Fruit fly (Drosophila melanogaster) whole organism, embryonic: Measurements from ENCODE around the gene ham.

Experiments
- CG10565 ChIP-seq: fragments of 200-800 bp; sonication (Bioruptor generic); optimal IDR thresholded peaks from 3 replicates; lab custom pipeline; 2016; ENCODE audit warnings: missing biosample characterization, mild to moderate bottlenecking, missing genetic modification characterization
- CG11085 ChIP-seq: fragments of 200-800 bp; sonication (Bioruptor generic); IDR thresholded peaks from 2 replicates; pipeline ENCODE4 v1.3.6; 2022; ENCODE audit warnings: missing biosample characterization, missing genetic modification characterization
- CG11504 ChIP-seq: fragments of 200-800 bp; sonication (Bioruptor generic); optimal IDR thresholded peaks from 3 replicates; lab custom pipeline; 2019; ENCODE audit warnings: missing biosample characterization, mild to moderate bottlenecking, missing genetic modification characterization, moderate library complexity
- CG12104 ChIP-seq: fragments of 200-800 bp; sonication (Bioruptor generic); optimal IDR thresholded peaks from 3 replicates; lab custom pipeline; 2016; ENCODE audit warnings: missing biosample characterization, missing genetic modification characterization
- CG12155 ChIP-seq: fragments of 200-800 bp; sonication (Bioruptor generic); optimal IDR thresholded peaks from 3 replicates; lab custom pipeline; 2016; ENCODE audit warnings: missing biosample characterization, missing genetic modification characterization
- CG1529 ChIP-seq: fragments of 200-800 bp; sonication (Bioruptor generic); optimal IDR thresholded peaks from 3 replicates; lab custom pipeline; 2018; ENCODE audit warnings: missing biosample characterization, missing genetic modification characterization
- CG16863 ChIP-seq: fragments of 200-800 bp; sonication (Bioruptor generic); optimal IDR thresholded peaks from 3 replicates; lab custom pipeline; 2016; ENCODE audit warnings: missing biosample characterization, missing genetic modification characterization
- CG17568 ChIP-seq: fragments of 200-800 bp; sonication (Bioruptor generic); optimal IDR thresholded peaks from 2 replicates; lab custom pipeline; 2018; ENCODE audit warnings: missing biosample characterization, mild to moderate bottlenecking, missing genetic modification characterization, moderate library complexity
- CG18262 ChIP-seq: fragments of 200-800 bp; optimal IDR thresholded peaks from 3 replicates; lab custom pipeline; 2019; ENCODE audit warnings: missing biosample characterization, mild to moderate bottlenecking, missing genetic modification characterization, moderate library complexity
- CG2129 ChIP-seq: fragments of 200-800 bp; sonication (Bioruptor generic); IDR thresholded peaks from 2 replicates; pipeline ENCODE4 v1.3.6; 2022; ENCODE audit warnings: missing biosample characterization, missing genetic modification characterization; ENCODE audit not compliant: partially characterized antibody
- CG3065 ChIP-seq: fragments of 200-800 bp; sonication (Bioruptor generic); optimal IDR thresholded peaks from 2 replicates; lab custom pipeline; 2016; ENCODE audit warnings: missing biosample characterization, missing genetic modification characterization
- CG4707 ChIP-seq: fragments of 200-800 bp; sonication (Bioruptor generic); optimal IDR thresholded peaks from 2 replicates; lab custom pipeline; 2018; ENCODE audit warnings: missing biosample characterization, mild to moderate bottlenecking, missing genetic modification characterization, moderate library complexity
- CG6854 ChIP-seq: fragments of 200-800 bp; sonication (Bioruptor generic); optimal IDR thresholded peaks from 3 replicates; lab custom pipeline; 2017; ENCODE audit warnings: missing biosample characterization, mild to moderate bottlenecking, missing genetic modification characterization
- CG7372 ChIP-seq: fragments of 200-800 bp; sonication (Bioruptor generic); IDR thresholded peaks from 2 replicates; pipeline ENCODE4 v1.3.6; 2022; ENCODE audit warnings: missing biosample characterization, missing genetic modification characterization
- CG7745 ChIP-seq: fragments of 200-800 bp; sonication (Bioruptor generic); optimal IDR thresholded peaks from 2 replicates; lab custom pipeline; 2018; ENCODE audit warnings: missing biosample characterization, mild to moderate bottlenecking, missing genetic modification characterization, moderate library complexity
- CG7786 ChIP-seq: fragments of 200-800 bp; sonication (Bioruptor generic); optimal IDR thresholded peaks from 2 replicates; lab custom pipeline; 2016; ENCODE audit warnings: missing biosample characterization, missing genetic modification characterization
- CG7987 ChIP-seq: fragments of 200-800 bp; sonication (Bioruptor generic); optimal IDR thresholded peaks from 2 replicates; lab custom pipeline; 2018; ENCODE audit warnings: missing biosample characterization, mild to moderate bottlenecking, missing genetic modification characterization, moderate library complexity
- CG8944 ChIP-seq: fragments of 200-800 bp; sonication (Bioruptor generic); optimal IDR thresholded peaks from 3 replicates; lab custom pipeline; 2016; ENCODE audit warnings: missing biosample characterization, missing genetic modification characterization
- CG9609 ChIP-seq: fragments of 200-800 bp; sonication (Bioruptor generic); optimal IDR thresholded peaks from 3 replicates; lab custom pipeline; 2016; ENCODE audit warnings: missing biosample characterization, missing genetic modification characterization
- Elba2 ChIP-seq: fragments of 200-800 bp; sonication (Bioruptor generic); optimal IDR thresholded peaks from 3 replicates; lab custom pipeline; 2016; ENCODE audit warnings: missing biosample characterization, missing genetic modification characterization
- Hr51 ChIP-seq, 2 experiments: fragments of 200-800 bp; sonication (Bioruptor generic); optimal IDR thresholded peaks; 2 replicates in 1 of 2; 3 replicates in 1 of 2; lab custom pipeline; 2016 to 2018; ENCODE audit warnings: missing biosample characterization in 2 of 2, missing genetic modification characterization in 2 of 2, mild to moderate bottlenecking in 1 of 2, moderate library complexity in 1 of 2
- Med ChIP-seq: fragments of 200-800 bp; sonication (Bioruptor generic); peaks from one replicate; lab custom pipeline; 2016; ENCODE audit warnings: missing biosample characterization, missing genetic modification characterization, mild to moderate bottlenecking, inconsistent platforms, moderate library complexity
- NK7.1 ChIP-seq: fragments of 200-800 bp; sonication (Bioruptor generic); optimal IDR thresholded peaks from 3 replicates; lab custom pipeline; 2016; ENCODE audit warnings: missing biosample characterization, missing genetic modification characterization
- Oli ChIP-seq: fragments of 200-800 bp; sonication (Bioruptor generic); optimal IDR thresholded peaks from 2 replicates; lab custom pipeline; 2018; ENCODE audit warnings: missing biosample characterization, mild to moderate bottlenecking, missing genetic modification characterization, moderate library complexity
- Opbp ChIP-seq: fragments of 200-800 bp; sonication (Bioruptor generic); IDR thresholded peaks from 3 replicates; pipeline ENCODE4 v1.3.6; 2022; ENCODE audit warnings: missing biosample characterization, missing genetic modification characterization; ENCODE audit not compliant: partially characterized antibody
- Ptx1 ChIP-seq: fragments of 200-800 bp; sonication (Bioruptor generic); IDR thresholded peaks from 2 replicates; pipeline ENCODE4 v1.3.6; 2022; ENCODE audit warnings: missing biosample characterization, missing genetic modification characterization
- Ssrp ChIP-seq: fragments of 200-800 bp; sonication (Bioruptor generic); optimal IDR thresholded peaks from 2 replicates; lab custom pipeline; 2018; ENCODE audit warnings: missing biosample characterization, mild to moderate bottlenecking, missing genetic modification characterization, moderate library complexity
- Vsx1 ChIP-seq: fragments of 200-800 bp; sonication (Bioruptor generic); optimal IDR thresholded peaks from 2 replicates; lab custom pipeline; 2017; ENCODE audit warnings: missing biosample characterization, mild to moderate bottlenecking, missing genetic modification characterization, missing genetic modification reagents
- Xrp1 ChIP-seq: fragments of 200-800 bp; sonication (Bioruptor generic); IDR thresholded peaks from 2 replicates; pipeline ENCODE4 v1.3.6; 2022; ENCODE audit warnings: missing biosample characterization, missing genetic modification characterization
- ab ChIP-seq: fragments of 200-800 bp; sonication (Bioruptor generic); optimal IDR thresholded peaks from 2 replicates; lab custom pipeline; 2016; ENCODE audit warnings: missing biosample characterization, missing genetic modification characterization
- bowl ChIP-seq: fragments of 200-800 bp; sonication (Bioruptor generic); IDR thresholded peaks from 2 replicates; pipeline ENCODE4 v1.3.6; 2022; ENCODE audit warnings: missing biosample characterization, missing genetic modification characterization
- chinmo ChIP-seq: fragments of 200-800 bp; sonication (Bioruptor generic); IDR thresholded peaks from 4 replicates; pipeline ENCODE4 v1.3.6; 2022; ENCODE audit warnings: missing biosample characterization, missing genetic modification characterization; ENCODE audit not compliant: partially characterized antibody
- esg ChIP-seq: fragments of 200-800 bp; sonication (Bioruptor generic); conservative IDR thresholded peaks from 2 replicates; pipeline ENCODE4 v1.3.6; 2022; ENCODE audit warnings: missing biosample characterization, missing genetic modification characterization
- fu2 ChIP-seq: fragments of 200-800 bp; sonication (Bioruptor generic); optimal IDR thresholded peaks from 2 replicates; lab custom pipeline; 2016; ENCODE audit warnings: missing biosample characterization, missing genetic modification characterization
- grau ChIP-seq: fragments of 200-800 bp; optimal IDR thresholded peaks from 3 replicates; lab custom pipeline; 2019; ENCODE audit warnings: missing biosample characterization, mild to moderate bottlenecking, missing genetic modification characterization, moderate library complexity
- ind ChIP-seq: fragments of 200-800 bp; sonication (Bioruptor generic); optimal IDR thresholded peaks from 3 replicates; lab custom pipeline; 2016; ENCODE audit warnings: missing biosample characterization, missing genetic modification characterization
- jumu ChIP-seq: fragments of 200-800 bp; sonication (Bioruptor generic); optimal IDR thresholded peaks from 3 replicates; lab custom pipeline; 2016; ENCODE audit warnings: missing biosample characterization, missing genetic modification characterization
- odd ChIP-seq: fragments of 200-800 bp; sonication (Bioruptor generic); optimal IDR thresholded peaks from 2 replicates; lab custom pipeline; 2017; ENCODE audit warnings: missing biosample characterization, mild to moderate bottlenecking, missing genetic modification characterization
- org-1 ChIP-seq: fragments of 200-800 bp; sonication (Bioruptor generic); optimal IDR thresholded peaks from 2 replicates; lab custom pipeline; 2017; ENCODE audit warnings: missing biosample characterization, missing genetic modification characterization
- rib ChIP-seq: fragments of 200-800 bp; sonication (Bioruptor generic); IDR thresholded peaks from 2 replicates; pipeline ENCODE4 v1.3.6; 2022; ENCODE audit warnings: missing biosample characterization, missing genetic modification characterization
- ro ChIP-seq: fragments of 200-800 bp; sonication (Bioruptor generic); IDR thresholded peaks from 2 replicates; pipeline ENCODE4 v1.3.6; 2022; ENCODE audit warnings: missing biosample characterization, missing genetic modification characterization
- row ChIP-seq: fragments of 200-800 bp; sonication (Bioruptor generic); IDR thresholded peaks from 3 replicates; pipeline ENCODE4 v1.3.6; 2022; ENCODE audit warnings: missing biosample characterization, missing genetic modification characterization
- sens ChIP-seq: fragments of 200-800 bp; sonication (Bioruptor generic); peaks from one replicate; lab custom pipeline; 2016; ENCODE audit warnings: missing biosample characterization, missing genetic modification characterization
- slou ChIP-seq: fragments of 200-800 bp; sonication (Bioruptor generic); optimal IDR thresholded peaks from 3 replicates; lab custom pipeline; 2016; ENCODE audit warnings: missing biosample characterization, missing genetic modification characterization
- sr ChIP-seq: fragments of 200-800 bp; sonication (Bioruptor generic); IDR thresholded peaks from 3 replicates; pipeline ENCODE4 v1.3.6; 2022; ENCODE audit warnings: missing biosample characterization, missing genetic modification characterization
- ssp ChIP-seq: fragments of 200-800 bp; sonication (Bioruptor generic); IDR thresholded peaks from 2 replicates; pipeline ENCODE4 v1.3.6; 2022; ENCODE audit warnings: missing biosample characterization, missing genetic modification characterization

ham gene

DNA sequence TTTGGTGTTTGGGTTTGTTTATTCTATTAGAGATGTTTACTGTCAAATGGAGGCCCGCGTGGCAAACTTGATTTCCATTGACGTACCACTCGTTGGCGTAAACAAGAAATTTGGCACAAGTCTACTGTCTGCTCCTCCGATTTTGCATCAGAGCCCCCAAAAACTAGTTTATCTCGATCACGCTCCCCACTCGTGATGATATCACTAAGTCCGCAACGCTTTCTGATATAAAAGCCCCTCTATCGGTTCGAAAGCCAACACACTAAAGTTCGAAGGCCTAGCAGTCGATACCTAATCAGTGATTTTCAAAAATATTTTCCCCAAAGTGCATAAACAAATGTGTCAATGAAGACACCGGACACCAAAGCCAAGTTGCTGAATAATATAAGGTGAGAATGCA, 20.0 kb upstream of the ham start:
- TF ChIP-seq chinmo (GFP tag; lab: Robert Waterston, UW): 0 out of 4 replicates have a peak, but pooled peaks have one; percentile 46
- peak; percentile 95 for TF ChIP-seq CG7987 (GFP tag; lab: Kevin White, UChicago)
- TF ChIP-seq slou (GFP tag; lab: Kevin White, UChicago): no peak

DNA sequence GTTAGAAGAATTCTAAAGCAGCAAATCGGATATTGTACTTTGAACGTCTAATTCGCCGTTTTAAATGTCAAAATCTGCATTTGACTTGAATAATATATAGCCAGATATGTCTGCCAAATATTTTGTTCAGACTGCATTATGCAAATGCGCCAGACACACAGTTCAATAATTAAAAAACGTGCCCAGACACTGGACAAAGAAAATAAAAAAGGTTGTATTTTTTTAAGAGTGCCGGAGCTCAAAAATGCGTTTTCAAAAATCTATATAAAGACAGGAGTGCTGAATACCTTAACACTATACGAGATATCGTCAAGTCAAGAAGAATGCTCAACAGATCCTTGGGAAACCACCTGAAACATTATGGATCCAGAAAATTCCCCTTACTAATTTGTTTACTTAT, 19.6 kb upstream of the ham start, which contains the start of the genes CG17325 and CG42305:
Gene CG17325, plus strand, starts transcription at position 301 of the 400 bp plus-strand sequence.
Gene CG42305, plus strand, starts transcription at position 301 of the 400 bp plus-strand sequence.
- no peak for TF ChIP-seq CG12155 (GFP tag; lab: Kevin White, UChicago)

DNA sequence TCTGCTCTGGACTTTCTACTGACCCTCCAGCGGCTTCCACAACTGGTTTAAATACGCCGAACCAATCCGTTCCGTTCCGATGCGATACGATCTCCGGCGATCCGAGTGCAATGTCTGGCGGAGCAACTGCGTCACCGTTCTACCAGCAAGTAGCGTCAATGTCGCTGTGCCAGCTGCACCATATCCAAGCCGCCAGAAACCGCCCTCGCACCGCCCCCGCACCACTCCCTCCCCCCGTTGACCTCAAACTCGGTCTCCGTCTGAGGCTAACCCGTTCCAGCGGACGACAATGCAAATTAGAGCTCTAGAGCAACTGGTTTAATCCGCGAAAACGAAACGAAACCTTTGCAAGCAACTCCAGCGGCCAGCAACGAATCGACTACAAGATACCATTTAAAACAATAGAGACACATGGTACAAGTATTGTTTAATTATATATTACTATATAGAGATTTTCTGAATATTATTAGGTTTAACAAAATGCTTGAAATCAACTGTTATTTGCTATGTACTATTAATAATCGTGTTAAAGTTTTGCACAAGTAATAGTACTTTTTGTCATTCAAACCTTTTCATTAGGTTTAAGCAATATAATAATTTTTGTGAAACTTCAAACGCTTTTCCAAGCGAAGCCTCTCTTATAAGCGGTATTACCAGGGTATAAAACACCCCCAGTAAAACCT, 18.4 kb upstream of the ham start, which contains the start of the genes CG10570 and CG42502:
Gene CG10570, minus strand, starts transcription at position 293 of the 683 bp plus-strand sequence.
Gene CG42502, minus strand, starts transcription at position 293 of the 683 bp plus-strand sequence.
- TF ChIP-seq ro (GFP tag; lab: Robert Waterston, UW) (no peak), CG7786 (GFP tag; lab: Kevin White, UChicago) (no peak), Ssrp (tag; lab: Kevin White, UChicago) (no peak), CG12104 (GFP tag; lab: Kevin White, UChicago) (no peak), esg (GFP tag; lab: Robert Waterston, UW) (no peak), jumu (GFP tag; lab: Kevin White, UChicago) (no peak), grau (tag; lab: Kevin White, UChicago) (peak; percentile 21), CG2129 (GFP tag; lab: Robert Waterston, UW) (no peak), Xrp1 (GFP tag; lab: Robert Waterston, UW) (no peak), CG10565 (GFP tag; lab: Kevin White, UChicago) (no peak), Vsx1 (GFP tag; lab: Kevin White, UChicago) (no peak), CG11504 (tag; lab: Kevin White, UChicago) (peak; percentile 14), CG7745 (tag; lab: Kevin White, UChicago) (no peak), CG7372 (GFP tag; lab: Robert Waterston, UW) (no peak), Ptx1 (GFP tag; lab: Robert Waterston, UW) (0 out of 2 replicates have a peak, but pooled peaks have one; percentile 25), CG4707 (no peak), rib (GFP tag; lab: Robert Waterston, UW) (no peak), CG3065 (GFP tag; lab: Kevin White, UChicago) (no peak), CG6854 (GFP tag; lab: Kevin White, UChicago) (no peak), ssp (no peak), Oli (tag; lab: Kevin White, UChicago) (no peak), Elba2 (no peak), CG16863 (GFP tag; lab: Kevin White, UChicago) (no peak), row (GFP tag; lab: Robert Waterston, UW) (peak; percentile 61), CG17568 (GFP tag; lab: Kevin White, UChicago) (no peak), ab (GFP tag; lab: Kevin White, UChicago) (no peak), bowl (GFP tag; lab: Robert Waterston, UW) (no peak), sens (GFP tag; lab: Kevin White, UChicago) (peak; percentile 41), CG8944 (GFP tag; lab: Kevin White, UChicago) (no peak), NK7.1 (GFP tag; lab: Kevin White, UChicago) (no peak), CG9609 (GFP tag; lab: Kevin White, UChicago) (no peak), Hr51 (GFP tag; optimal IDR thresholded peaks at IDR 0.05; lab: Kevin White, UChicago) (peak in 1 of 2 experiments; percentile 11), ind (GFP tag; lab: Kevin White, UChicago) (no peak), Med (GFP tag; lab: Kevin White, UChicago) (peak; percentile 5), CG11085 (no peak), CG7987 (GFP tag; lab: Kevin White, UChicago) (no peak), Opbp (GFP tag; lab: Robert Waterston, UW) (no peak), CG1529 (GFP tag; lab: Kevin White, UChicago) (no peak), sr (GFP tag; lab: Robert Waterston, UW) (0 out of 3 replicates have a peak, but pooled peaks have one; percentile 5), org-1 (GFP tag; lab: Kevin White, UChicago) (no peak), CG18262 (tag; lab: Kevin White, UChicago) (peak; percentile 1), fu2 (GFP tag; lab: Kevin White, UChicago) (no peak), odd (GFP tag; lab: Kevin White, UChicago) (no peak)
